Worm (Caenorhabditis elegans): ENCODE results near the gene F54D5.24.

DNA sequence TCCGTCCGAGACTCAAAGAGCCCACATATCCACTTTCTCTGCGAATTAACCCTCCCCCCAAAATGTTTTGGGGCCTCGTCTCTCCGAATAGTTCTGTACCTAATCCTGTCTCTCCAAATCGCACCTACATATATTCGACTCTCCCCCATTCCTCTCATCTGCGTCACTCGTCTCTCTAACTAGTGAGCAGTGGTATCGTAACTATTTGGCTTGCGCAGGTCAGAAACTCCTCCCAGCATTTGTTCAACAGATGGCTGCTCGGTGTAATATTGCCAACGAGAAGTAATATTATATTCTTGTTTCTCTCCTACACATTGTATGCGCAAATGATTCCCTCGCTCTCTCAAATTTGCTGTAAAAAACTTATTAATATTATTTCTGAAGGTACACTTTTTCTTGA is at the start of gene F54D5.24:
- no peak for TF ChIP-seq ttx-3 (tag; optimal IDR thresholded peaks at IDR 0.05)
- no peak for TF ChIP-seq C38D4.7 (GFP tag; optimal IDR thresholded peaks at IDR 0.05)
- no peak for TF ChIP-seq tbx-7 (tag; optimal IDR thresholded peaks at IDR 0.05)
- no peak for TF ChIP-seq fkh-10 (GFP tag; optimal IDR thresholded peaks at IDR 0.05)
- no peak for TF ChIP-seq ceh-22 (tag; optimal IDR thresholded peaks at IDR 0.05)
- no peak for TF ChIP-seq pros-1 (tag; optimal IDR thresholded peaks at IDR 0.05)
